Worm (Caenorhabditis elegans): ENCODE measurements around the gene R02D3.8.

ce11 chrIV:275146-275545 lies 18.1 kb upstream of the R02D3.8 start:
- no peak for TF ChIP-seq nfya-1 (tag; optimal IDR thresholded peaks at IDR 0.05; ENCODE audit: insufficient read depth)
- TF ChIP-seq nhr-23 (tag; optimal IDR thresholded peaks at IDR 0.05): no peak
- TF ChIP-seq nhr-28 (tag; optimal IDR thresholded peaks at IDR 0.05): no peak
- no peak for TF ChIP-seq unc-62 (GFP tag; optimal IDR thresholded peaks at IDR 0.05)
- no peak for TF ChIP-seq aly-2 (tag; optimal IDR thresholded peaks at IDR 0.05)
- TF ChIP-seq fos-1 (tag; optimal IDR thresholded peaks at IDR 0.05): no peak
- TF ChIP-seq ama-1 (optimal IDR thresholded peaks at IDR 0.05): no peak
- no peak for TF ChIP-seq nhr-43 (tag; optimal IDR thresholded peaks at IDR 0.05; ENCODE audit: poor library complexity, severe bottlenecking)
- no peak for TF ChIP-seq R02D3.7 (tag; optimal IDR thresholded peaks at IDR 0.05)
- no peak for TF ChIP-seq nhr-11 (tag; optimal IDR thresholded peaks at IDR 0.05)
- peak; percentile 62 for TF ChIP-seq elt-2 (tag; optimal IDR thresholded peaks at IDR 0.05)
- TF ChIP-seq zag-1 (tag; optimal IDR thresholded peaks at IDR 0.05): no peak
- no peak for TF ChIP-seq nhr-77 (tag; optimal IDR thresholded peaks at IDR 0.05)
- no peak for TF ChIP-seq nhr-76 (tag; optimal IDR thresholded peaks at IDR 0.05)

Measured in whole organism, L3 larva.